Fruit fly (Drosophila melanogaster) whole organism, pupa: ENCODE measurements around the gene TBC1D23.

Source experiments
- CG10348 ChIP-seq: fragments of 200-800 bp; sonication (Bioruptor generic); IDR thresholded peaks from 2 replicates; pipeline ENCODE4 v1.3.6; 2022; ENCODE audit warnings: missing biosample characterization, missing genetic modification characterization
- CG12605 ChIP-seq: fragments of 200-800 bp; sonication (Bioruptor generic); IDR thresholded peaks from 2 replicates; pipeline ENCODE4 v1.3.6; 2022; ENCODE audit warnings: missing biosample characterization, missing genetic modification characterization
- CG13204 ChIP-seq: fragments of 200-800 bp; sonication (Bioruptor generic); optimal IDR thresholded peaks from 2 replicates; lab custom pipeline; 2018; ENCODE audit warnings: missing biosample characterization, mild to moderate bottlenecking, missing genetic modification characterization, moderate library complexity
- CG14655 ChIP-seq: fragments of 200-800 bp; sonication (Bioruptor generic); optimal IDR thresholded peaks from 3 replicates; lab custom pipeline; 2017; ENCODE audit warnings: mild to moderate bottlenecking, missing biosample characterization, missing genetic modification reagents, missing genetic modification characterization
- CG15710 ChIP-seq: fragments of 200-800 bp; sonication (Bioruptor generic); optimal IDR thresholded peaks from 2 replicates; lab custom pipeline; 2018; ENCODE audit warnings: missing biosample characterization, mild to moderate bottlenecking, missing genetic modification characterization, moderate library complexity
- CG17806 ChIP-seq: fragments of 200-800 bp; sonication (Bioruptor generic); optimal IDR thresholded peaks from 2 replicates; lab custom pipeline; 2018; ENCODE audit warnings: missing biosample characterization, mild to moderate bottlenecking, missing genetic modification characterization, moderate library complexity
- CG32121 ChIP-seq: fragments of 200-800 bp; sonication (Bioruptor generic); IDR thresholded peaks from 2 replicates; pipeline ENCODE4 v1.3.6; 2022; ENCODE audit warnings: missing biosample characterization, missing genetic modification characterization
- CG34367 ChIP-seq: fragments of 200-800 bp; sonication (Bioruptor generic); optimal IDR thresholded peaks from 2 replicates; lab custom pipeline; 2018; ENCODE audit warnings: missing biosample characterization, mild to moderate bottlenecking, missing genetic modification characterization
- CG4496 ChIP-seq: fragments of 200-800 bp; sonication (Bioruptor generic); IDR thresholded peaks from 3 replicates; pipeline ENCODE4 v1.3.6; 2022; ENCODE audit warnings: missing biosample characterization, missing genetic modification characterization
- CG8159 ChIP-seq: fragments of 200-800 bp; sonication (Bioruptor generic); optimal IDR thresholded peaks from 3 replicates; lab custom pipeline; 2018; ENCODE audit warnings: missing biosample characterization, mild to moderate bottlenecking, missing genetic modification characterization, moderate library complexity
- CG8301 ChIP-seq: fragments of 200-800 bp; sonication (Bioruptor generic); optimal IDR thresholded peaks from 2 replicates; lab custom pipeline; 2018; ENCODE audit warnings: missing biosample characterization, mild to moderate bottlenecking, missing genetic modification characterization
- CG9948 ChIP-seq: fragments of 200-800 bp; sonication (Bioruptor generic); optimal IDR thresholded peaks from 2 replicates; lab custom pipeline; 2018; ENCODE audit warnings: missing biosample characterization, mild to moderate bottlenecking, missing genetic modification characterization, moderate library complexity
- D1 ChIP-seq: fragments of 200-800 bp; sonication (Bioruptor generic); optimal IDR thresholded peaks from 2 replicates; lab custom pipeline; 2018; ENCODE audit warnings: missing biosample characterization, mild to moderate bottlenecking, missing genetic modification characterization, moderate library complexity
- EcR ChIP-seq: fragments of 200-800 bp; sonication (Bioruptor generic); optimal IDR thresholded peaks from 3 replicates; lab custom pipeline; 2019; ENCODE audit warnings: missing biosample characterization, missing genetic modification characterization, mild to moderate bottlenecking, moderate library complexity, missing genetic modification reagents
- Ets98B ChIP-seq: fragments of 200-800 bp; sonication (Bioruptor generic); IDR thresholded peaks from 2 replicates; pipeline ENCODE4 v1.3.6; 2022; ENCODE audit warnings: missing biosample characterization, missing genetic modification characterization
- Pif1A ChIP-seq: fragments of 200-800 bp; sonication (Bioruptor generic); optimal IDR thresholded peaks from 3 replicates; lab custom pipeline; 2016; ENCODE audit warnings: missing biosample characterization, missing genetic modification characterization
- Pif1B ChIP-seq: fragments of 200-800 bp; sonication (Bioruptor generic); optimal IDR thresholded peaks from 3 replicates; lab custom pipeline; 2016; ENCODE audit warnings: missing biosample characterization, missing genetic modification characterization
- Snoo ChIP-seq: fragments of 200-800 bp; sonication (Bioruptor generic); optimal IDR thresholded peaks from 3 replicates; lab custom pipeline; 2017; ENCODE audit warnings: missing biosample characterization, mild to moderate bottlenecking, missing genetic modification characterization, inconsistent platforms
- fd96Ca ChIP-seq: fragments of 200-800 bp; sonication (Bioruptor generic); IDR thresholded peaks from 3 replicates; pipeline ENCODE4 v1.3.6; 2022; ENCODE audit warnings: missing biosample characterization, missing genetic modification characterization
- gl ChIP-seq: fragments of 200-800 bp; sonication (Bioruptor generic); optimal IDR thresholded peaks from 2 replicates; lab custom pipeline; 2018; ENCODE audit warnings: missing biosample characterization, mild to moderate bottlenecking, missing genetic modification characterization
- rn ChIP-seq: fragments of 200-800 bp; sonication (Bioruptor generic); IDR thresholded peaks from 2 replicates; pipeline ENCODE4 v1.3.6; 2022; ENCODE audit warnings: missing biosample characterization, missing genetic modification characterization

The TBC1D23 gene

DNA sequence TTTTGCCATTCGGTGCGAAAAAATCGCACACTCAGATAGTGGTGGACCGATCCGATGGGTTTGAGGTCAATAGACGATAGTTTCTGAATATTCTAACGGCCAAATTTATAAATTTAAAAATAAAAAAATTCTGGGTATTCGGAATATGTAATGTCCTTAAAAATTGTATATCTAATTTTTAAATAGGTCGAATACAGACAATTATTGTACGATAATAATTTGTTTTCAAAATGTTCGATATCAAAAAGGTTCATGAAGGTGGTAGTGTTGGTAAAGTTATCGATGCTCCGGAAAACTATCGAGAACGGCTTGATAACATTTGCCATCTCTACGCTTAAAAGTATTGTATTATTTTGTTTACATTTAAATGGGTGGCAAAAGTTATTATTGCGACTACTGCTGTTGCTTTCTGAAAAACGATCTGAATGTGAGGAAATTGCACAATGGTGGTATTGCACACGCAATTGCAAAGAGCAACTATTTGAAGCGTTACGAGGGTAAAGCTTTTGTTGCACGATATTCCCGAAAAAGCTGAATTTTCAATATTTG is 40.8 kb downstream of the TBC1D23 start, which contains the start of the genes CG31922 and Plap:
Gene CG31922 (plus strand): TSS at position 315 of the 549 bp plus-strand sequence.
Gene Plap (minus strand): TSS at position 499 of the 549 bp plus-strand sequence.
- TF ChIP-seq D1 (no peak), CG34367 (tag; lab: Kevin White, UChicago) (peak; percentile 3), CG4496 (GFP tag; lab: Robert Waterston, UW) (no peak), rn (GFP tag; lab: Robert Waterston, UW) (no peak), Pif1A (GFP tag; lab: Kevin White, UChicago) (no peak), CG15710 (tag; lab: Kevin White, UChicago) (peak; percentile 63), fd96Ca (GFP tag; lab: Robert Waterston, UW) (0 out of 3 replicates have a peak, but pooled peaks have one; percentile 22), CG17806 (tag; lab: Kevin White, UChicago) (peak; percentile 42), EcR (GFP tag; lab: Kevin White, UChicago) (peak; percentile 99), gl (tag; lab: Kevin White, UChicago) (no peak), CG12605 (GFP tag; lab: Robert Waterston, UW) (no peak), Ets98B (GFP tag; lab: Robert Waterston, UW) (peak; percentile 24; the same call in 1 of the 2 replicates), CG14655 (no peak), CG9948 (tag; lab: Kevin White, UChicago) (peak; percentile 22), CG8159 (tag; lab: Kevin White, UChicago) (peak; percentile 42), CG32121 (GFP tag; lab: Robert Waterston, UW) (no peak), Pif1B (GFP tag; lab: Kevin White, UChicago) (no peak), CG13204 (GFP tag; lab: Kevin White, UChicago) (no peak), CG10348 (GFP tag; lab: Robert Waterston, UW) (no peak), CG8301 (no peak), Snoo (tag; lab: Kevin White, UChicago) (peak; percentile 9)

DNA sequence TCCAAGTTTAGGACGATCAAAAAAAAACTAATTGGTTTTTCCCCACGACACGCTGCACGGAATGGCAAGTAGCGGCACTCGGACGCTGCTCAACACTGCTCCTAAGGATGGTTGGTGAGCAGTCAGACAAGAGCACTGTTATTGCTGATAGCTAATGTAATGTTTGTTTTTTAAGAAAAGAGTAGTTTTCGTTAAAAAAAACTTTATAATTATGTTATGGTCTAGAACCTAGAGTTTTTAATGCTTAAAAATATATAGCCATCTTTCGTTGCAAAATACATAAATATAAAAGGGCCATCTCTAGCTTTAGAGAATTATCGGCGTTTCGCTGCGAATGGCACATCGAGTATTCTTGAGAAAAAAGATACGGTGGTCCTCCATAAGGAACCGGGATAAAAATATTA is 43.6 kb downstream of the TBC1D23 start, which contains the start of the genes Charon and CG4887:
Gene Charon (minus strand): TSS at position 102 of the 404 bp plus-strand sequence.
Gene CG4887 (plus strand): TSS at position 306 of the 404 bp plus-strand sequence.
- TF ChIP-seq EcR (GFP tag; lab: Kevin White, UChicago) (peak; percentile 84), CG10348 (GFP tag; lab: Robert Waterston, UW) (no peak), Pif1A (GFP tag; lab: Kevin White, UChicago) (no peak), CG14655 (no peak), CG17806 (tag; lab: Kevin White, UChicago) (peak; percentile 63), rn (GFP tag; lab: Robert Waterston, UW) (peak; percentile 49; the same call in 1 of the 2 replicates), CG15710 (tag; lab: Kevin White, UChicago) (peak; percentile 80), fd96Ca (GFP tag; lab: Robert Waterston, UW) (peak; percentile 26; the same call in 1 of the 3 replicates), CG34367 (tag; lab: Kevin White, UChicago) (no peak), Snoo (tag; lab: Kevin White, UChicago) (peak; percentile 70), CG4496 (GFP tag; lab: Robert Waterston, UW) (peak; percentile 74), Ets98B (GFP tag; lab: Robert Waterston, UW) (peak; percentile 55), CG32121 (GFP tag; lab: Robert Waterston, UW) (0 out of 2 replicates have a peak, but pooled peaks have one; percentile 16), CG8301 (no peak), gl (tag; lab: Kevin White, UChicago) (no peak), CG13204 (GFP tag; lab: Kevin White, UChicago) (no peak), CG9948 (tag; lab: Kevin White, UChicago) (peak; percentile 59), CG8159 (tag; lab: Kevin White, UChicago) (peak; percentile 73)

DNA sequence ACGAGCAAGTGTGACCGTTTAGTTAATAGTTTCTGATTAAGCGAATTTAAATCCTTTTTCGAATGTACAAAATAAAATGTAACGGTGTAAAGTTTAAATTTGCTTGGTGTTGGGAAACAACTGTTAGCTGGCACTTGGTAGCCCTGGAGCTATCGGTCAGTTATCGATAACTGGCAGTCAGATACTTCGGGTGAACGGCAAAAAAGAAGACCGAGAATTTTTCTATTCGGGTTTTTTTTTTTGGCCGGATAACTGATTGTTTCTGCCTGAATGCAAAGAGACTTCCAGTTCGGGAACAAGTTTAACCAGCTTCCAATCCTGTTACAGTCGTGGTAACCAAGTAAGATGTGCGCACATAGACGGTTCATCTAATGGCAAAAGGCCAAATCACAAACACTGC is 48.4 kb downstream of the TBC1D23 start, which contains the start of gene CG4896:
Gene CG4896 (plus strand): TSS at position 169 of the 400 bp plus-strand sequence.
- TF ChIP-seq CG13204 (GFP tag; lab: Kevin White, UChicago) = no peak
- no peak for TF ChIP-seq fd96Ca (GFP tag; lab: Robert Waterston, UW)
- peak; percentile 68 for TF ChIP-seq CG4496 (GFP tag; lab: Robert Waterston, UW)
- TF ChIP-seq Ets98B (GFP tag; lab: Robert Waterston, UW) = peak; percentile 48
- peak; percentile 14 for TF ChIP-seq gl (tag; lab: Kevin White, UChicago)
- TF ChIP-seq CG15710 (tag; lab: Kevin White, UChicago) = peak; percentile 21
